Fruit fly (Drosophila melanogaster) Kc167 (cell line): ENCODE measurements around the gene Hakai.

Experiments
- Myc ChIP-seq: fragments of >200 bp; optimal IDR thresholded peaks from 2 replicates; lab custom pipeline; 2017; ENCODE audit warnings: missing external identifiers
- Sin3A ChIP-seq: fragments of >200 bp; optimal IDR thresholded peaks from 2 replicates; lab custom pipeline; 2018; ENCODE audit warnings: missing external identifiers
- h ChIP-seq: fragments of >200 bp; optimal IDR thresholded peaks from 3 replicates; lab custom pipeline; 2018; ENCODE audit warnings: missing external identifiers
- insv ChIP-seq: fragments of >200 bp; optimal IDR thresholded peaks from 3 replicates; lab custom pipeline; 2018; ENCODE audit warnings: missing external identifiers
- psq ChIP-seq: fragments of >200 bp; optimal IDR thresholded peaks from 2 replicates; lab custom pipeline; 2017; ENCODE audit warnings: missing external identifiers
- ttk ChIP-seq: sonication (Bioruptor generic); optimal IDR thresholded peaks from 2 replicates; lab custom pipeline; 2017; ENCODE audit warnings: missing external identifiers

- no peak for TF ChIP-seq ttk (lab: Kevin White, UChicago)
- TF ChIP-seq Sin3A (lab: Kevin White, UChicago) = no peak
- no peak for TF ChIP-seq h
- TF ChIP-seq psq (lab: Kevin White, UChicago) = no peak
- no peak for TF ChIP-seq Myc (lab: Kevin White, UChicago)
- no peak for TF ChIP-seq insv
Observed at dm6 chr2L:19577187-19577765, 5.0 kb downstream of the Hakai start, which contains the start of the genes spi and msb1l.
